Worm (Caenorhabditis elegans) whole organism, L3 larva: ENCODE data around the gene srb-16.
"Not testable (repeated sequence)": the region's sequence is repeated elsewhere in the genome, so short reads cannot be mapped to it uniquely, and the experiment has no call there.

ENCODE experiments used
- ZK546.5 ChIP-seq: sonication (generic microtip); optimal IDR thresholded peaks from 2 replicates; lab custom pipeline; 2017; ENCODE audit warnings: missing biosample characterization, missing genetic modification characterization
- aly-2 ChIP-seq: fragments of 150-350 bp; optimal IDR thresholded peaks from 2 replicates; lab custom pipeline; 2014; ENCODE audit warnings: missing biosample characterization, missing genetic modification characterization
- ama-1 ChIP-seq: fragments of 150-350 bp; optimal IDR thresholded peaks from 2 replicates; lab custom pipeline; 2018
- ceh-16 ChIP-seq: sonication (generic microtip); optimal IDR thresholded peaks from 2 replicates; lab custom pipeline; 2017; ENCODE audit warnings: missing biosample characterization, missing genetic modification characterization
- ceh-28 ChIP-seq: fragments of 150-350 bp; optimal IDR thresholded peaks from 2 replicates; lab custom pipeline; 2014; ENCODE audit warnings: missing biosample characterization, missing genetic modification reagents, missing genetic modification characterization
- ceh-82 ChIP-seq: fragments of 150-350 bp; optimal IDR thresholded peaks from 2 replicates; lab custom pipeline; 2014; ENCODE audit warnings: missing biosample characterization, missing genetic modification characterization
- ceh-9 ChIP-seq: sonication (generic microtip); optimal IDR thresholded peaks from 2 replicates; lab custom pipeline; 2018; ENCODE audit warnings: missing biosample characterization, missing genetic modification characterization
- daf-12 ChIP-seq: fragments of 150-350 bp; optimal IDR thresholded peaks from 2 replicates; lab custom pipeline; 2014; ENCODE audit warnings: missing biosample characterization, missing genetic modification reagents, missing genetic modification characterization
- egl-27 ChIP-seq: sonication (generic microtip); optimal IDR thresholded peaks from 4 replicates; lab custom pipeline; 2017; ENCODE audit warnings: missing biosample characterization, missing genetic modification reagents, missing genetic modification characterization
- egl-5 ChIP-seq: fragments of 150-350 bp; optimal IDR thresholded peaks from 2 replicates; lab custom pipeline; 2017; ENCODE audit warnings: missing biosample characterization, missing genetic modification reagents, missing genetic modification characterization, inconsistent platforms
- elt-2 ChIP-seq: sonication (generic microtip); optimal IDR thresholded peaks from 2 replicates; lab custom pipeline; 2016; ENCODE audit warnings: missing genetic modification reagents, mild to moderate bottlenecking, missing genetic modification characterization, missing compliant biosample characterization
- elt-3 ChIP-seq, 3 experiments: fragments of 150-350 bp in 1 of 3; sonication (generic microtip) in 2 of 3; optimal IDR thresholded peaks; 2 replicates in 2 of 3; 4 replicates in 1 of 3; lab custom pipeline; 2014 to 2017; ENCODE audit warnings: missing biosample characterization in 3 of 3, missing genetic modification characterization in 3 of 3
- fkh-10 ChIP-seq: sonication (generic microtip); optimal IDR thresholded peaks from 2 replicates; lab custom pipeline; 2017; ENCODE audit warnings: missing biosample characterization, missing genetic modification reagents, missing genetic modification characterization
- fkh-2 ChIP-seq: fragments of 150-350 bp; optimal IDR thresholded peaks from 2 replicates; lab custom pipeline; 2014; ENCODE audit warnings: missing biosample characterization, missing genetic modification reagents, missing genetic modification characterization
- fos-1 ChIP-seq: fragments of 150-350 bp; optimal IDR thresholded peaks from 2 replicates; lab custom pipeline; 2014; ENCODE audit warnings: missing biosample characterization, missing genetic modification characterization
- hmg-11 ChIP-seq: sonication (generic microtip); optimal IDR thresholded peaks from 2 replicates; lab custom pipeline; 2016; ENCODE audit warnings: missing genetic modification characterization, missing compliant biosample characterization
- jun-1 ChIP-seq: fragments of 150-350 bp; optimal IDR thresholded peaks from 2 replicates; lab custom pipeline; 2014; ENCODE audit warnings: missing biosample characterization, missing genetic modification reagents, missing genetic modification characterization
- lin-15B ChIP-seq: fragments of 150-350 bp; optimal IDR thresholded peaks from 2 replicates; lab custom pipeline; 2014; ENCODE audit warnings: missing biosample characterization, missing genetic modification characterization
- lin-39 ChIP-seq: fragments of 150-350 bp; optimal IDR thresholded peaks from 2 replicates; lab custom pipeline; 2018; ENCODE audit warnings: missing biosample characterization, missing genetic modification reagents, missing genetic modification characterization
- lsy-12 ChIP-seq: sonication (generic microtip); optimal IDR thresholded peaks from 2 replicates; lab custom pipeline; 2016; ENCODE audit warnings: mild to moderate bottlenecking, missing genetic modification characterization, missing compliant biosample characterization
- mdl-1 ChIP-seq: fragments of 150-350 bp; optimal IDR thresholded peaks from 2 replicates; lab custom pipeline; 2014; ENCODE audit warnings: missing biosample characterization, missing genetic modification characterization
- nfya-1 ChIP-seq: sonication (generic microtip); optimal IDR thresholded peaks from 2 replicates; lab custom pipeline; 2017; ENCODE audit warnings: missing genetic modification characterization, mild to moderate bottlenecking, missing compliant biosample characterization, antibody characterized with exemption, moderate library complexity; ENCODE audit not compliant: insufficient read depth
- nhr-11 ChIP-seq: fragments of 150-350 bp; optimal IDR thresholded peaks from 2 replicates; lab custom pipeline; 2014; ENCODE audit warnings: missing biosample characterization, missing genetic modification characterization
- nhr-12 ChIP-seq: fragments of 150-350 bp; optimal IDR thresholded peaks from 2 replicates; lab custom pipeline; 2014; ENCODE audit warnings: missing biosample characterization, missing genetic modification characterization
- nhr-237 ChIP-seq: fragments of 150-350 bp; optimal IDR thresholded peaks from 2 replicates; lab custom pipeline; 2014; ENCODE audit warnings: missing biosample characterization, missing genetic modification characterization
- nhr-25 ChIP-seq: sonication (generic microtip); optimal IDR thresholded peaks from 2 replicates; lab custom pipeline; 2017; ENCODE audit warnings: missing biosample characterization, missing genetic modification characterization
- nhr-28 ChIP-seq: fragments of 150-350 bp; optimal IDR thresholded peaks from 2 replicates; lab custom pipeline; 2014; ENCODE audit warnings: missing biosample characterization, missing genetic modification characterization
- nhr-43 ChIP-seq: sonication (generic microtip); optimal IDR thresholded peaks from 2 replicates; lab custom pipeline; 2016; ENCODE audit warnings: mild to moderate bottlenecking, missing genetic modification characterization, missing compliant biosample characterization; ENCODE audit not compliant: poor library complexity, severe bottlenecking
- nhr-67 ChIP-seq: fragments of 150-350 bp; optimal IDR thresholded peaks from 2 replicates; lab custom pipeline; 2014; ENCODE audit warnings: missing biosample characterization, missing genetic modification characterization
- nhr-77 ChIP-seq: fragments of 150-350 bp; optimal IDR thresholded peaks from 2 replicates; lab custom pipeline; 2014; ENCODE audit warnings: missing biosample characterization, missing genetic modification characterization
- pha-4 ChIP-seq: fragments of 150-350 bp; optimal IDR thresholded peaks from 2 replicates; lab custom pipeline; 2014; ENCODE audit warnings: missing biosample characterization, missing genetic modification reagents, missing genetic modification characterization
- pqm-1 ChIP-seq: fragments of 150-350 bp; optimal IDR thresholded peaks from 2 replicates; lab custom pipeline; 2017; ENCODE audit warnings: missing biosample characterization, missing genetic modification characterization, inconsistent platforms
- sea-2 ChIP-seq: fragments of 150-350 bp; sonication (generic microtip); optimal IDR thresholded peaks from 4 replicates; lab custom pipeline; 2014; ENCODE audit warnings: missing biosample characterization, missing genetic modification reagents, missing genetic modification characterization
- snpc-4 ChIP-seq: fragments of 150-350 bp; optimal IDR thresholded peaks from 2 replicates; lab custom pipeline; 2014; ENCODE audit warnings: missing biosample characterization, missing genetic modification characterization
- tbx-2 ChIP-seq: sonication (generic microtip); optimal IDR thresholded peaks from 2 replicates; lab custom pipeline; 2016; ENCODE audit warnings: mild to moderate bottlenecking, missing genetic modification characterization, missing compliant biosample characterization
- unc-39 ChIP-seq: sonication (generic microtip); optimal IDR thresholded peaks from 4 replicates; lab custom pipeline; 2017; ENCODE audit warnings: missing biosample characterization, missing genetic modification characterization
- unc-62 ChIP-seq: fragments of 150-350 bp; sonication (generic microtip); optimal IDR thresholded peaks from 4 replicates; lab custom pipeline; 2014; ENCODE audit warnings: missing biosample characterization, missing genetic modification reagents, missing genetic modification characterization
- zag-1 ChIP-seq: fragments of 150-350 bp; optimal IDR thresholded peaks from 2 replicates; lab custom pipeline; 2014; ENCODE audit warnings: missing biosample characterization, missing genetic modification characterization
- ztf-11 ChIP-seq: fragments of 150-350 bp; optimal IDR thresholded peaks from 2 replicates; lab custom pipeline; 2014; ENCODE audit warnings: missing biosample characterization, missing genetic modification characterization
- ztf-4 ChIP-seq: fragments of 150-350 bp; optimal IDR thresholded peaks from 2 replicates; lab custom pipeline; 2014; ENCODE audit warnings: missing biosample characterization, missing genetic modification characterization

srb-16 gene

ce11 chrII:5115733-5116132 lies 35.0 kb downstream of the srb-16 start, which contains the start of gene srsy-1:
srsy-1 (plus strand) TSS chrII:5116033.
- TF ChIP-seq nhr-12 (no peak), tbx-2 (no peak), ceh-82 (tag; lab: Kevin White, UChicago) (no peak), ZK546.5 (tag; lab: Kevin White, UChicago) (no peak)

DNA sequence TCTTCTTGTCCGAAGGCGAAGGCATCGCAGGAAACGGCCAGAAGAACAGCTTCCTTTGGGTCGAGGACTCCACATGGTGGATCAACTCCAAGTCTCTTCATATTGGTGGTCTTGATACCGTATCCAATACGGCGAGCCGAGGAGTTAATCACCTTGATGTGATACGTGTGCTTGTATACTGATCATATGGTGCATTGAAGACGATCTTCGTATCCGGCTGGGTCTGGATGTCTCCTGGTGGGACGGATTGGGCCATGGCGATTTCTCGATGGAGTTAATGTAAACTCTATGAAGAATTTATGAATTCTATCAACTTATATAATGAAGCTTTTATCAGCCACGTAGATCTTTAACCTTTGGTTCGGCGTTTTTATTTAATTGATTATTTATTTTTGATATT lies 35.5 kb downstream of the srb-16 start, which contains the start of gene msp-74:
Gene msp-74 (minus strand): TSS at position 101 of the 400 bp plus-strand sequence.
- TF ChIP-seq ceh-16, unc-39, mdl-1 (tag; lab: Kevin White, UChicago): not testable (repeated sequence)

DNA sequence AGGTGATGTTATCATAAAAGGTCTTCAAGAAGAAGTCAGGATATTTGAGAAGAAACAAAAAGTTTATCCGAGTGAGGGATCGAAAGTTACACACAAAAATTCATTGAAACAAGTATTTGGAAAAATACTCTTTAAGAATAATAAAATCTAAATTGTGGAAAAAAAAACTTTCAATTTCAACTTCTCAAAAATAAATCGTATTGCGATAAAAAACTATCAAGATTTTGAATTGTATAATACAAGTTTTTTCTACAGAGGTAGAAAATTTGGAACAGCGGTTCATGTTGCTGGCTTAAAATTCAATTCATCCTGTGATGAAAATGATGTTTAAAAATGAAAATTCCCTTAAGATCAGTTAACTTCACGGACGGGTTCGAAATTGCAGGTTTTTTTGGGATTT lies 38.6 kb downstream of the srb-16 start, which contains the start of gene F09C12.8:
Gene F09C12.8 (plus strand): TSS at position 301 of the 400 bp plus-strand sequence.
- TF ChIP-seq egl-5 (tag; lab: Kevin White, UChicago) (no peak), ceh-28 (no peak), nfya-1 (tag; lab: Kevin White, UChicago) (no peak), unc-62 (GFP tag; lab: Kevin White, UChicago) (no peak), pha-4 (tag; lab: Kevin White, UChicago) (no peak), fkh-10 (GFP tag; lab: Kevin White, UChicago) (no peak), tbx-2 (no peak), ztf-11 (tag; lab: Kevin White, UChicago) (no peak), lin-15B (tag; lab: Kevin White, UChicago) (no peak), ceh-9 (tag; lab: Kevin White, UChicago) (no peak), ama-1 (no peak), ZK546.5 (tag; lab: Kevin White, UChicago) (no peak), ztf-4 (tag; lab: Kevin White, UChicago) (no peak), nhr-25 (no peak), snpc-4 (tag; lab: Kevin White, UChicago) (no peak), nhr-12 (no peak), hmg-11 (tag; lab: Kevin White, UChicago) (no peak)

- no peak for TF ChIP-seq ztf-11 (tag; lab: Kevin White, UChicago)
- no peak for TF ChIP-seq nfya-1 (tag; lab: Kevin White, UChicago)
- TF ChIP-seq nhr-67 (tag; lab: Kevin White, UChicago), result no peak
- TF ChIP-seq nhr-237, result no peak
- no peak for TF ChIP-seq nhr-11
- TF ChIP-seq egl-27 (tag; lab: Kevin White, UChicago), result no peak
- TF ChIP-seq ZK546.5 (tag; lab: Kevin White, UChicago), result no peak
- TF ChIP-seq ceh-28, result no peak
- no peak for TF ChIP-seq daf-12 (tag; lab: Kevin White, UChicago)
- TF ChIP-seq fkh-2, result no peak
- no peak for TF ChIP-seq elt-3 (tag; optimal IDR thresholded peaks at IDR 0.05; lab: Kevin White, UChicago)
- no peak for TF ChIP-seq unc-39 (tag; lab: Kevin White, UChicago)
- TF ChIP-seq unc-62 (GFP tag; lab: Kevin White, UChicago), result no peak
- TF ChIP-seq pqm-1 (tag; lab: Kevin White, UChicago), result peak; percentile 38
- TF ChIP-seq pha-4 (tag; lab: Kevin White, UChicago), result peak; percentile 38
- TF ChIP-seq egl-5 (tag; lab: Kevin White, UChicago), result no peak
- peak; percentile 80 for TF ChIP-seq elt-2 (tag; lab: Kevin White, UChicago)
- peak; percentile 36 for TF ChIP-seq jun-1 (tag; lab: Kevin White, UChicago)
These were observed 41.0 kb downstream of the srb-16 start, which contains the start of gene F09C12.2 for ce11 chrII:5109693-5110092. F09C12.2 (plus strand) TSS chrII:5110012.

DNA sequence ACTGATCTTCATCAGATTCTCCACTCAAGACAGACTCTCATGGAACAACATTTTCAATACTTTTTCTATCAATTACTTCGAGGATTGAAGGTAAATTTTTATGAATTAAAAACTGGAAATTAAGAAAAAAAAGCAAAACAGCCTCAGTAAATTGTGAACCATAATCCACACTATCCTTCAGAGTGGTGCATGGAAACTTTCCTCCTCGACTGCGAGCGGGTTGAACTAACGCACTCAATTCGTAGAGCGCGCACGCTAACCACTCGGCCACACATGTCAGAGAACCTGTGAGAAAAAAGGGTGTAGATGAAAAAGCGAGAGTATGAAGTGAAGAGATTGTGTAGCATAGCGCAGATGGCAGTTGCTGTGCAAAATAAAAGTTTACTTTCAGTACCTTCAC lies 45.7 kb downstream of the srb-16 start:
- TF ChIP-seq nhr-237 (no peak), daf-12 (tag; lab: Kevin White, UChicago) (no peak), unc-62 (GFP tag; lab: Kevin White, UChicago) (no peak), ama-1 (peak; percentile 20), nhr-43 (tag; lab: Kevin White, UChicago) (peak; percentile 87), lsy-12 (peak; percentile 78), pha-4 (tag; lab: Kevin White, UChicago) (peak; percentile 78), tbx-2 (peak; percentile 75), egl-27 (tag; lab: Kevin White, UChicago) (peak; percentile 67), lin-39 (tag; lab: Kevin White, UChicago) (peak; percentile 41), nhr-11 (no peak), nhr-77 (tag; lab: Kevin White, UChicago) (peak; percentile 34), ZK546.5 (tag; lab: Kevin White, UChicago) (no peak), unc-39 (tag; lab: Kevin White, UChicago) (no peak), fkh-10 (GFP tag; lab: Kevin White, UChicago) (no peak), nhr-25 (no peak), elt-2 (tag; lab: Kevin White, UChicago) (peak; percentile 80), aly-2 (tag; lab: Kevin White, UChicago) (peak; percentile 68), zag-1 (tag; lab: Kevin White, UChicago) (peak; percentile 4), ceh-28 (no peak), lin-15B (tag; lab: Kevin White, UChicago) (peak; percentile 6), ztf-4 (tag; lab: Kevin White, UChicago) (peak; percentile 19), fkh-2 (no peak), fos-1 (tag; lab: Kevin White, UChicago) (no peak), hmg-11 (tag; lab: Kevin White, UChicago) (peak; percentile 83), snpc-4 (tag; lab: Kevin White, UChicago) (peak; percentile 21), ztf-11 (tag; lab: Kevin White, UChicago) (no peak), ceh-82 (tag; lab: Kevin White, UChicago) (no peak), nhr-28 (tag; lab: Kevin White, UChicago) (no peak), jun-1 (tag; lab: Kevin White, UChicago) (peak; percentile 11), sea-2 (GFP tag; lab: Kevin White, UChicago) (no peak)
